Worm (Caenorhabditis elegans) whole organism, L1 larva: ENCODE results near the gene D1054.1.

Source experiments
- C04F5.9 ChIP-seq: sonication (generic microtip); optimal IDR thresholded peaks from 2 replicates; lab custom pipeline; 2016; ENCODE audit warnings: missing genetic modification characterization, missing compliant biosample characterization
- C16A3.4 ChIP-seq: fragments of 150-350 bp; optimal IDR thresholded peaks from 2 replicates; lab custom pipeline; 2014; ENCODE audit warnings: missing biosample characterization, missing genetic modification characterization
- F16B12.6 ChIP-seq: fragments of 150-350 bp; optimal IDR thresholded peaks from 2 replicates; lab custom pipeline; 2014; ENCODE audit warnings: missing biosample characterization, missing genetic modification characterization
- Y116A8C.19 ChIP-seq: sonication (generic microtip); optimal IDR thresholded peaks from 2 replicates; lab custom pipeline; 2016; ENCODE audit warnings: missing compliant biosample characterization, missing genetic modification characterization, borderline replicate concordance
- ama-1 ChIP-seq: fragments of 150-350 bp; optimal IDR thresholded peaks from 2 replicates; lab custom pipeline; 2014
- ceh-63 ChIP-seq: fragments of 200-800 bp; sonication (Bioruptor generic); optimal IDR thresholded peaks from 2 replicates; lab custom pipeline; 2018; ENCODE audit warnings: mild to moderate bottlenecking, missing genetic modification characterization, missing compliant biosample characterization
- ceh-8 ChIP-seq: fragments of 200-800 bp; sonication (Bioruptor generic); optimal IDR thresholded peaks from 2 replicates; lab custom pipeline; 2018; ENCODE audit warnings: mild to moderate bottlenecking, missing genetic modification characterization, moderate library complexity, missing compliant biosample characterization
- ceh-88 ChIP-seq: fragments of 200-800 bp; sonication (Bioruptor generic); IDR thresholded peaks from 2 replicates; pipeline ENCODE4 v1.3.6; 2022; ENCODE audit warnings: missing genetic modification characterization, missing compliant biosample characterization
- ces-1 ChIP-seq: fragments of 150-350 bp; optimal IDR thresholded peaks from 2 replicates; lab custom pipeline; 2014; ENCODE audit warnings: missing biosample characterization, missing genetic modification reagents, missing genetic modification characterization
- dpl-1 ChIP-seq, 3 experiments: fragments of 150-350 bp in 2 of 3; sonication (generic microtip) in 1 of 3; optimal IDR thresholded peaks; 2 replicates each; lab custom pipeline; 2014 to 2017; ENCODE audit warnings: missing biosample characterization in 3 of 3, missing genetic modification characterization in 3 of 3, missing genetic modification reagents in 3 of 3
- efl-1 ChIP-seq, 4 experiments: fragments of 150-350 bp; optimal IDR thresholded peaks in 3 of 4; peaks in 1 of 4; 1 replicate in 1 of 4; 2 replicates in 3 of 4; lab custom pipeline; 2014; ENCODE audit warnings: missing biosample characterization in 2 of 4, missing genetic modification characterization in 2 of 4, missing genetic modification reagents in 2 of 4
- egl-13 ChIP-seq: sonication (generic microtip); optimal IDR thresholded peaks from 2 replicates; lab custom pipeline; 2016; ENCODE audit warnings: missing genotype, missing genetic modification reagents, missing genetic modification characterization, missing compliant biosample characterization
- egl-27 ChIP-seq, 2 experiments: fragments of 150-350 bp in 1 of 2; sonication (generic microtip); optimal IDR thresholded peaks; 3 replicates each; lab custom pipeline; 2017 to 2018; ENCODE audit warnings: missing biosample characterization in 2 of 2, missing genetic modification characterization in 2 of 2, missing genetic modification reagents in 2 of 2
- elt-2 ChIP-seq: sonication (generic microtip); optimal IDR thresholded peaks from 2 replicates; lab custom pipeline; 2016; ENCODE audit warnings: missing genetic modification characterization, mild to moderate bottlenecking, inconsistent platforms, missing compliant biosample characterization, missing genetic modification reagents
- elt-3 ChIP-seq, 6 experiments: fragments of 150-350 bp in 1 of 6; sonication (generic microtip); optimal IDR thresholded peaks; 2 replicates each; lab custom pipeline; 2017 to 2018; ENCODE audit warnings: missing biosample characterization in 6 of 6, missing genetic modification characterization in 6 of 6, inconsistent platforms in 1 of 6
- ets-5 ChIP-seq: fragments of 200-800 bp; sonication (Bioruptor generic); IDR thresholded peaks from 2 replicates; pipeline ENCODE4 v1.3.6; 2022; ENCODE audit warnings: missing genetic modification characterization, missing compliant biosample characterization
- fkh-4 ChIP-seq: sonication (generic microtip); optimal IDR thresholded peaks from 2 replicates; lab custom pipeline; 2016; ENCODE audit warnings: missing compliant biosample characterization, missing genetic modification characterization, borderline replicate concordance
- hlh-17 ChIP-seq: fragments of 200-800 bp; sonication (Bioruptor generic); optimal IDR thresholded peaks from 2 replicates; lab custom pipeline; 2018; ENCODE audit warnings: missing genetic modification characterization, mild to moderate bottlenecking, missing compliant biosample characterization, moderate library complexity, borderline replicate concordance
- hpl-2 ChIP-seq: fragments of 150-350 bp; optimal IDR thresholded peaks from 2 replicates; lab custom pipeline; 2014; ENCODE audit warnings: missing biosample characterization, missing genetic modification reagents, missing genetic modification characterization
- irx-1 ChIP-seq: sonication (generic microtip); optimal IDR thresholded peaks from 2 replicates; lab custom pipeline; 2016; ENCODE audit warnings: missing genetic modification characterization, missing compliant biosample characterization
- lin-14 ChIP-seq: fragments of 200-800 bp; sonication (Bioruptor generic); optimal IDR thresholded peaks from 2 replicates; lab custom pipeline; 2018; ENCODE audit warnings: mild to moderate bottlenecking, missing genetic modification characterization, moderate library complexity, missing compliant biosample characterization
- lin-15B ChIP-seq: fragments of 150-350 bp; sonication (generic microtip); optimal IDR thresholded peaks from 3 replicates; lab custom pipeline; 2014; ENCODE audit warnings: missing biosample characterization, missing genetic modification characterization
- lin-35 ChIP-seq, 2 experiments: fragments of 150-350 bp; optimal IDR thresholded peaks; 2 replicates each; lab custom pipeline; 2014; ENCODE audit warnings: missing biosample characterization in 2 of 2, missing genetic modification characterization in 2 of 2, missing genetic modification reagents in 2 of 2
- lin-39 ChIP-seq: fragments of 150-350 bp; optimal IDR thresholded peaks from 2 replicates; lab custom pipeline; 2014; ENCODE audit warnings: missing biosample characterization, missing genetic modification reagents, missing genetic modification characterization
- lir-3 ChIP-seq: sonication (generic microtip); optimal IDR thresholded peaks from 2 replicates; lab custom pipeline; 2016; ENCODE audit warnings: mild to moderate bottlenecking, missing genetic modification characterization, moderate library complexity, missing compliant biosample characterization; ENCODE audit not compliant: poor library complexity
- mab-9 ChIP-seq: fragments of 200-800 bp; sonication (Bioruptor generic); IDR thresholded peaks from 2 replicates; pipeline ENCODE4 v1.3.6; 2022; ENCODE audit warnings: missing genetic modification reagents, missing genetic modification characterization, missing compliant biosample characterization
- mdl-1 ChIP-seq, 2 experiments: fragments of 150-350 bp; optimal IDR thresholded peaks; 2 replicates each; lab custom pipeline; 2014 to 2017; ENCODE audit warnings: missing biosample characterization in 2 of 2, missing genetic modification characterization in 2 of 2, inconsistent platforms in 1 of 2
- mep-1 ChIP-seq: fragments of 150-350 bp; optimal IDR thresholded peaks from 2 replicates; lab custom pipeline; 2014; ENCODE audit warnings: missing biosample characterization, missing genetic modification characterization
- nhr-11 ChIP-seq: fragments of 150-350 bp; optimal IDR thresholded peaks from 2 replicates; lab custom pipeline; 2014; ENCODE audit warnings: missing biosample characterization, missing genetic modification characterization
- nhr-12 ChIP-seq: sonication (generic microtip); optimal IDR thresholded peaks from 2 replicates; lab custom pipeline; 2017; ENCODE audit warnings: missing biosample characterization, missing genetic modification characterization
- nhr-19 ChIP-seq: fragments of 200-800 bp; sonication (Bioruptor generic); conservative IDR thresholded peaks from 2 replicates; pipeline ENCODE4 v1.3.6; 2022; ENCODE audit warnings: missing genetic modification characterization, missing compliant biosample characterization
- nhr-20 ChIP-seq: sonication (generic microtip); optimal IDR thresholded peaks from 2 replicates; lab custom pipeline; 2016; ENCODE audit warnings: mild to moderate bottlenecking, missing genetic modification characterization, missing compliant biosample characterization
- nhr-237 ChIP-seq: fragments of 150-350 bp; optimal IDR thresholded peaks from 2 replicates; lab custom pipeline; 2014; ENCODE audit warnings: missing biosample characterization, missing genetic modification characterization
- nhr-28 ChIP-seq: fragments of 150-350 bp; optimal IDR thresholded peaks from 2 replicates; lab custom pipeline; 2014; ENCODE audit warnings: missing biosample characterization, missing genetic modification characterization
- nhr-71 ChIP-seq: sonication (generic microtip); optimal IDR thresholded peaks from 2 replicates; lab custom pipeline; 2016; ENCODE audit warnings: mild to moderate bottlenecking, missing genetic modification characterization, moderate library complexity, missing compliant biosample characterization
- nhr-85 ChIP-seq: sonication (generic microtip); peaks from one replicate; lab custom pipeline; 2016; ENCODE audit warnings: missing genetic modification characterization, inconsistent platforms, missing compliant biosample characterization
- pag-3 ChIP-seq: sonication (generic microtip); optimal IDR thresholded peaks from 2 replicates; lab custom pipeline; 2017; ENCODE audit warnings: missing genetic modification characterization, mild to moderate bottlenecking, missing compliant biosample characterization, antibody characterized with exemption, borderline replicate concordance; ENCODE audit not compliant: insufficient read depth
- snu-23 ChIP-seq: sonication (generic microtip); optimal IDR thresholded peaks from 2 replicates; lab custom pipeline; 2016; ENCODE audit warnings: missing genetic modification characterization, missing compliant biosample characterization
- sup-37 ChIP-seq: fragments of 200-800 bp; sonication (Bioruptor generic); optimal IDR thresholded peaks from 2 replicates; lab custom pipeline; 2018; ENCODE audit warnings: mild to moderate bottlenecking, missing genetic modification characterization, missing compliant biosample characterization
- swsn-7 ChIP-seq: sonication (generic microtip); optimal IDR thresholded peaks from 2 replicates; lab custom pipeline; 2016; ENCODE audit warnings: missing genetic modification characterization, missing compliant biosample characterization
- tlp-1 ChIP-seq: fragments of 150-350 bp; optimal IDR thresholded peaks from 2 replicates; lab custom pipeline; 2014; ENCODE audit warnings: missing biosample characterization, missing genetic modification characterization
- unc-130 ChIP-seq: fragments of 150-350 bp; optimal IDR thresholded peaks from 2 replicates; lab custom pipeline; 2017; ENCODE audit warnings: missing biosample characterization, missing genetic modification characterization, inconsistent platforms
- unc-30 ChIP-seq: sonication (generic microtip); optimal IDR thresholded peaks from 2 replicates; lab custom pipeline; 2017; ENCODE audit warnings: missing biosample characterization, missing genetic modification characterization
- unc-62 ChIP-seq: fragments of 150-350 bp; optimal IDR thresholded peaks from 2 replicates; lab custom pipeline; 2014; ENCODE audit warnings: missing biosample characterization, missing genetic modification reagents, missing genetic modification characterization
- unc-86 ChIP-seq: sonication (generic microtip); optimal IDR thresholded peaks from 2 replicates; lab custom pipeline; 2016; ENCODE audit warnings: missing genetic modification characterization, missing compliant biosample characterization
- unc-98 ChIP-seq: fragments of 200-800 bp; sonication (Bioruptor generic); IDR thresholded peaks from 2 replicates; pipeline ENCODE4 v1.3.6; 2022; ENCODE audit warnings: missing genetic modification characterization, missing compliant biosample characterization
- vab-15 ChIP-seq: sonication (generic microtip); optimal IDR thresholded peaks from 2 replicates; lab custom pipeline; 2017; ENCODE audit warnings: missing genotype, mild to moderate bottlenecking, missing genetic modification characterization, missing compliant biosample characterization
- zag-1 ChIP-seq: fragments of 150-350 bp; optimal IDR thresholded peaks from 2 replicates; lab custom pipeline; 2014; ENCODE audit warnings: missing biosample characterization, missing genetic modification characterization
- ztf-4 ChIP-seq: fragments of 150-350 bp; optimal IDR thresholded peaks from 2 replicates; lab custom pipeline; 2014; ENCODE audit warnings: missing biosample characterization, missing genetic modification characterization

D1054.1 gene

DNA sequence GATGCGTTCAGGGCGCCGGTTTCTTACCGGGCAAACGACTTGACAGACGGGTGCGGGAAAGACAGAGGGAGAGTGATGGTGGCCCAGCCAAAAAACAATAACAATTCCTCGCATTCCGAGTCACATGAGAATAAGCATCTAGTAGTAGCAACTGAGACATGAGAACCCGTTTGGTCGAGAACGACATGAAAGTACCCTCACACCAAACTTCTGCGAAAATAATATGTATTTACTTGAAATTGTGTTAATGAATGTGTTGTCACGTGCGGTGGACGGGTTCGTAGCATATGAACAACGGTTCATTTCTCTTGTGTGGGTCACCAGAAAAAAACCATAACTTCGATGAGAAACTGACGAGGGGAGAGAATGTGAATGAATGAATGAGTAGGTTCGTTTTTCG lies 49.1 kb downstream of the D1054.1 start:
- no peak for TF ChIP-seq ceh-8 (GFP tag; lab: Kevin White, UChicago)
- no peak for TF ChIP-seq ces-1 (GFP tag; lab: Kevin White, UChicago)
- no peak for TF ChIP-seq pag-3 (tag; lab: Kevin White, UChicago)
- no peak for TF ChIP-seq nhr-71
- TF ChIP-seq zag-1: no peak
- no peak for TF ChIP-seq C04F5.9 (tag; lab: Kevin White, UChicago)
- no peak for TF ChIP-seq ceh-88 (GFP tag; lab: Robert Waterston, UW)
- TF ChIP-seq unc-86 (tag; lab: Kevin White, UChicago): no peak
- TF ChIP-seq Y116A8C.19 (tag; lab: Kevin White, UChicago): no peak
- no peak for TF ChIP-seq swsn-7 (tag; lab: Kevin White, UChicago)
- no peak for TF ChIP-seq lin-15B (tag; lab: Kevin White, UChicago)
- no peak for TF ChIP-seq lin-14 (GFP tag; lab: Kevin White, UChicago)
- no peak for TF ChIP-seq efl-1 (optimal IDR thresholded peaks at IDR 0.05; lab: Kevin White, UChicago)
- TF ChIP-seq efl-1 (GFP tag; optimal IDR thresholded peaks at IDR 0.05 in 1 of 2; lab: Kevin White, UChicago): peak in 1 of 2 experiments; percentile 49
- peak; percentile 5 for TF ChIP-seq nhr-20 (tag; lab: Kevin White, UChicago)
- TF ChIP-seq unc-130: no peak
- TF ChIP-seq lin-35 (GFP tag; optimal IDR thresholded peaks at IDR 0.05; lab: Kevin White, UChicago): peak in 1 of 2 experiments; percentile 56
- TF ChIP-seq vab-15 (tag; lab: Kevin White, UChicago): no peak
- no peak for TF ChIP-seq mab-9 (GFP tag; lab: Robert Waterston, UW)
- TF ChIP-seq unc-62 (GFP tag; lab: Kevin White, UChicago): no peak
- TF ChIP-seq C16A3.4 (tag; lab: Kevin White, UChicago): no peak
- no peak for TF ChIP-seq ets-5
- no peak for TF ChIP-seq ztf-4 (tag; lab: Kevin White, UChicago)
- no peak for TF ChIP-seq dpl-1 (GFP tag; optimal IDR thresholded peaks at IDR 0.05; lab: Kevin White, UChicago)
- TF ChIP-seq lir-3 (tag; lab: Kevin White, UChicago): no peak
- TF ChIP-seq nhr-85: no peak
- peak in 1 of 2 experiments; percentile 40 for TF ChIP-seq mdl-1 (tag; optimal IDR thresholded peaks at IDR 0.05; lab: Kevin White, UChicago)
- TF ChIP-seq egl-27 (tag; optimal IDR thresholded peaks at IDR 0.05; lab: Kevin White, UChicago): no peak
- no peak for TF ChIP-seq ama-1 (lab: Kevin White, UChicago)
- TF ChIP-seq nhr-11 (tag; lab: Kevin White, UChicago): no peak
- TF ChIP-seq lin-39 (tag; lab: Kevin White, UChicago): no peak
- TF ChIP-seq, all 84 proteins: peak for 4

DNA sequence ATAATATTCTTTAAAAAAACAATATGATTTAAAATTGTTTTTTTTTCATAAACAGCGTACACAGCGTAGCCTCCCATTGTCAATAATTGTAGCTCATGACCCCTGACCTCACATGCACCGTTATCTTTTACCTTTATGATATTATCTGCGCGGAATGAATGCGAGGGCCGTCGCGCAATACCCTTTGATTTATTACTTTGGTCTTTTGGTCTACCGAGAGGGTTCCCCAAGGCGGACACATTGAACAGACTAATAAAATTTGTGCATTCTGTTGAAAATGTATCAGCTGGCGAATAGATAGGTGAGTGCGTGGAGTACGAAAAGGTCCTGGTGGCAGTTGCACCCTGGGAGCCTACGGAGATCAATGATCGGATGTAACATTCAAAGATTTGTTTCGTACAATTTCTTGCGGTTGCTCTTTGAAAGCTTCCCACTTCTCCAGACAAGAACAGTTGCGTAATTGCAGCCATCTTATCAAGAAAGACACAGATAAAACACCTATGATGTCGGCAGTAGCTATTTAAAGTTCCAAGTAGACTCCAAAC lies 49.6 kb downstream of the D1054.1 start:
- TF ChIP-seq unc-30 (tag; lab: Kevin White, UChicago): no peak

DNA sequence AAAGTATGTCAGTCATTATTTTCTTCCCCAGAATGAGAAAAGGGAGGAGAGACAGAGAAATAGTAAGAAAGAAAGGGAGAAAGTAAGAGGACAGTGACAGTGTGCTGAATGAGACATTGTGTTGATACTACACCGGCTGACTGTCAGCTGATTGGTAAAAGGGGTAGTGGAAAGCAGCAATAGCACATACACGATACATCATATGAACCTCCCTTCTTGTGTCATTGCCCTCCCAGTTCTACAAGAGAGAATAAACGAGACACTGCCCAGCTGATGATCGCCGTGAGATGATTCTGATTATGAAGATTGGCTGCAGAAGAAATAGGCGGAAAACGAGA lies 50.2 kb downstream of the D1054.1 start:
- TF ChIP-seq elt-2 (tag; lab: Kevin White, UChicago): peak; percentile 53
- TF ChIP-seq nhr-28 (tag; lab: Kevin White, UChicago): no peak
- no peak for TF ChIP-seq egl-13 (tag; lab: Kevin White, UChicago)
- peak; percentile 59 for TF ChIP-seq hpl-2
- peak; percentile 59 for TF ChIP-seq mep-1 (tag; lab: Kevin White, UChicago)
- peak; percentile 64 for TF ChIP-seq irx-1
- TF ChIP-seq sup-37 (GFP tag; lab: Kevin White, UChicago): no peak
- peak; percentile 96 for TF ChIP-seq nhr-20 (tag; lab: Kevin White, UChicago)
- no peak for TF ChIP-seq unc-98
- TF ChIP-seq mab-9 (GFP tag; lab: Robert Waterston, UW): no peak
- TF ChIP-seq ceh-63 (GFP tag; lab: Kevin White, UChicago): no peak
- no peak for TF ChIP-seq F16B12.6 (tag; lab: Kevin White, UChicago)
- no peak for TF ChIP-seq hlh-17
- TF ChIP-seq nhr-237: no peak
- TF ChIP-seq unc-86 (tag; lab: Kevin White, UChicago): no peak
- TF ChIP-seq nhr-12 (tag; lab: Kevin White, UChicago): no peak
- peak; percentile 92 for TF ChIP-seq nhr-71
- TF ChIP-seq vab-15 (tag; lab: Kevin White, UChicago): peak; percentile 71
- peak; percentile 85 for TF ChIP-seq snu-23 (GFP tag; lab: Kevin White, UChicago)
- TF ChIP-seq ces-1 (GFP tag; lab: Kevin White, UChicago): no peak
- no peak for TF ChIP-seq tlp-1
- peak in 2 of 6 experiments; percentile 88 to 89 for TF ChIP-seq elt-3 (tag; optimal IDR thresholded peaks at IDR 0.05; lab: Kevin White, UChicago)
- peak; percentile 80 for TF ChIP-seq nhr-19 (GFP tag; lab: Robert Waterston, UW)
- no peak for TF ChIP-seq fkh-4
